Fruit fly (Drosophila melanogaster): Measurements from ENCODE around the gene CG5731.

The CG5731 gene

dm6 chr2L:10249655-10250202 is 40.2 kb upstream of the CG5731 start:
- TF ChIP-seq Rel (GFP tag; optimal IDR thresholded peaks at IDR 0.05): no peak
- TF ChIP-seq Rel (tag; optimal IDR thresholded peaks at IDR 0.05): peak; percentile 7
- no peak for TF ChIP-seq h (GFP tag; optimal IDR thresholded peaks at IDR 0.05)
- TF ChIP-seq Myc (optimal IDR thresholded peaks at IDR 0.05): no peak

- TF ChIP-seq Myc (optimal IDR thresholded peaks at IDR 0.05) (peak; percentile 38), Rel (GFP tag; optimal IDR thresholded peaks at IDR 0.05) (no peak), Rel (tag; optimal IDR thresholded peaks at IDR 0.05) (peak; percentile 18), Sp1 (GFP tag; optimal IDR thresholded peaks at IDR 0.05) (no peak), Jra (GFP tag; optimal IDR thresholded peaks at IDR 0.05) (peak; percentile 22), Hr83 (GFP tag; optimal IDR thresholded peaks at IDR 0.05; ENCODE audit: poor library complexity, severe bottlenecking) (peak; percentile 4)
Observed at dm6 chr2L:10246785-10247190, 37.2 kb upstream of the CG5731 start, which contains the start of gene chico. TSS of gene chico (minus strand) at chr2L:10247078.

- no peak for TF ChIP-seq N (GFP tag; optimal IDR thresholded peaks at IDR 0.05)
- peak; percentile 1 for TF ChIP-seq Hnf4 (GFP tag; optimal IDR thresholded peaks at IDR 0.05)
- no peak for TF ChIP-seq fru (GFP tag; optimal IDR thresholded peaks at IDR 0.05)
- peak; percentile 76 for TF ChIP-seq woc (GFP tag; optimal IDR thresholded peaks at IDR 0.05)
- TF ChIP-seq usp (GFP tag; optimal IDR thresholded peaks at IDR 0.05): no peak
- TF ChIP-seq Myc (optimal IDR thresholded peaks at IDR 0.05): no peak
- TF ChIP-seq dl (GFP tag; optimal IDR thresholded peaks at IDR 0.05; ENCODE audit: insufficient read depth in 1 of 2, partially characterized antibody in 2 of 2): no peak
Observed at dm6 chr2L:10238726-10239652, 29.4 kb upstream of the CG5731 start, which contains the start of gene me31B. TSS of gene me31B (plus strand) at chr2L:10239341.

- TF ChIP-seq CG32264 (GFP tag; optimal IDR thresholded peaks at IDR 0.05): no peak
Observed at dm6 chr2L:10237725-10238446, 28.3 kb upstream of the CG5731 start, which contains the start of gene mthl15. TSS of gene mthl15 (minus strand) at chr2L:10238317.

- TF ChIP-seq Sp1 (GFP tag; optimal IDR thresholded peaks at IDR 0.05) (no peak), rgr (GFP tag; optimal IDR thresholded peaks at IDR 0.05) (no peak), GATAd (GFP tag; optimal IDR thresholded peaks at IDR 0.05) (no peak), CrebA (GFP tag; optimal IDR thresholded peaks at IDR 0.05; ENCODE audit: borderline replicate concordance) (no peak), Jra (GFP tag; optimal IDR thresholded peaks at IDR 0.05) (no peak)
Observed at dm6 chr2L:10232827-10233226, 23.3 kb upstream of the CG5731 start.

dm6 chr2L:10232152-10232816 is 22.7 kb upstream of the CG5731 start, which contains the start of gene eEF1delta:
TSS of gene eEF1delta (plus strand) at chr2L:10232507.
- TF ChIP-seq woc (GFP tag; optimal IDR thresholded peaks at IDR 0.05) (peak; percentile 57), Jra (GFP tag; optimal IDR thresholded peaks at IDR 0.05) (no peak)

- TF ChIP-seq pan (optimal IDR thresholded peaks at IDR 0.05) (no peak), Hr78 (GFP tag; optimal IDR thresholded peaks at IDR 0.05) (no peak), tai (GFP tag; optimal IDR thresholded peaks at IDR 0.05) (no peak), Abd-B (GFP tag; optimal IDR thresholded peaks at IDR 0.05) (no peak), CG32264 (GFP tag; optimal IDR thresholded peaks at IDR 0.05) (no peak), brk (GFP tag; optimal IDR thresholded peaks at IDR 0.05) (no peak), jim (GFP tag; optimal IDR thresholded peaks at IDR 0.05) (no peak), rgr (GFP tag; optimal IDR thresholded peaks at IDR 0.05) (no peak), CG9705 (GFP tag; optimal IDR thresholded peaks at IDR 0.05) (no peak), h (GFP tag; optimal IDR thresholded peaks at IDR 0.05) (no peak), sv (GFP tag; optimal IDR thresholded peaks at IDR 0.05) (no peak), dsf (GFP tag; optimal IDR thresholded peaks at IDR 0.05; ENCODE audit: borderline replicate concordance) (no peak), br (GFP tag; optimal IDR thresholded peaks at IDR 0.05) (no peak), Vsx2 (GFP tag; optimal IDR thresholded peaks at IDR 0.05; ENCODE audit: partially characterized antibody) (no peak), Hnf4 (GFP tag; optimal IDR thresholded peaks at IDR 0.05) (no peak)
Observed at dm6 chr2L:10231510-10231909, 22.0 kb upstream of the CG5731 start, which contains the start of gene ova. TSS of gene ova (minus strand) at chr2L:10231692.

All from whole organism, wandering third instar larva.